Worm (Caenorhabditis elegans): Measurements from ENCODE around the gene pdi-6.

pdi-6 gene

ce11 chrX:7085912-7086311 lies 17.5 kb upstream of the pdi-6 start, which contains the start of gene C36B7.4:
Gene C36B7.4, minus strand, starts transcription at chrX:7086012.
- TF ChIP-seq scrt-1 (GFP tag; IDR thresholded peaks at IDR 0.05) (no peak), ceh-36 (tag; optimal IDR thresholded peaks at IDR 0.05) (no peak), hnd-1 (tag; optimal IDR thresholded peaks at IDR 0.05) (no peak), tbx-37 (GFP tag; conservative IDR thresholded peaks at IDR 0.05) (no peak), B0310.2 (tag; optimal IDR thresholded peaks at IDR 0.05) (no peak), pes-1 (GFP tag; IDR thresholded peaks at IDR 0.05) (no peak), hmbx-1 (tag; optimal IDR thresholded peaks at IDR 0.05) (no peak), ets-7 (tag; optimal IDR thresholded peaks at IDR 0.05) (no peak), hmg-4 (GFP tag; optimal IDR thresholded peaks at IDR 0.05) (no peak), sea-1 (GFP tag; conservative IDR thresholded peaks at IDR 0.05) (no peak), flt-1 (GFP tag; IDR thresholded peaks at IDR 0.05) (no peak), aly-1 (tag; optimal IDR thresholded peaks at IDR 0.05) (no peak), F13C5.2 (tag; optimal IDR thresholded peaks at IDR 0.05) (no peak), tra-4 (tag; optimal IDR thresholded peaks at IDR 0.05) (no peak), ama-1 (optimal IDR thresholded peaks at IDR 0.05) (no peak), tbx-11 (GFP tag; IDR thresholded peaks at IDR 0.05) (no peak), ceh-13 (GFP tag; optimal IDR thresholded peaks at IDR 0.05) (no peak)

ce11 chrX:7085067-7085466 lies 16.7 kb upstream of the pdi-6 start, which contains the start of gene Y1B5A.1:
Gene Y1B5A.1, plus strand, starts transcription at chrX:7085367.
- TF ChIP-seq aly-1 (tag; optimal IDR thresholded peaks at IDR 0.05): no peak
- TF ChIP-seq sea-1 (GFP tag; conservative IDR thresholded peaks at IDR 0.05): no peak
- TF ChIP-seq B0310.2 (tag; optimal IDR thresholded peaks at IDR 0.05): no peak
- TF ChIP-seq pes-1 (GFP tag; IDR thresholded peaks at IDR 0.05): no peak
- no peak for TF ChIP-seq flt-1 (GFP tag; IDR thresholded peaks at IDR 0.05)
- no peak for TF ChIP-seq tbx-11 (GFP tag; IDR thresholded peaks at IDR 0.05)
- TF ChIP-seq ceh-36 (tag; optimal IDR thresholded peaks at IDR 0.05): no peak
- TF ChIP-seq hnd-1 (tag; optimal IDR thresholded peaks at IDR 0.05): no peak

DNA sequence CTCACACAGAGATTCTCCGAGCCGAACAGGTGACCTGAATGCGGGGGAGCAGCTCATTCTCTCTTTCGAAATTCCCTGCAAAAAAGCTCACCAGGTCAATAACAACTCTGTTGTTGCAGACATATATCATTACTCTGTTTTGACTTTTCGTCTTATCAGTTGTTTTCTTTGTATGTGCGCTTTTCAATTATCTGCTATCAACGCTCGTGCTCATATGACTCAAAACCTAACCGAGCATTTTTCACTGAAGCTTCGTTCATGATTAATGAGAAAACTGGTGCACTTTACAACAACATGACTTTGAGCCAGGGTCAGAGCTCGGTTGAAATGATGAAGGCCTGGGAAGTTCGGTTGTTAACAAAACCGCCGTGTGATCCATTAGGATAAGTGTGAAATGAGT lies 8.1 kb upstream of the pdi-6 start:
- TF ChIP-seq sea-1 (GFP tag; conservative IDR thresholded peaks at IDR 0.05) (no peak), ama-1 (optimal IDR thresholded peaks at IDR 0.05) (no peak), pes-1 (GFP tag; IDR thresholded peaks at IDR 0.05) (no peak), flt-1 (GFP tag; IDR thresholded peaks at IDR 0.05) (no peak), ceh-13 (GFP tag; optimal IDR thresholded peaks at IDR 0.05) (no peak), ets-7 (tag; optimal IDR thresholded peaks at IDR 0.05) (no peak), aly-1 (tag; optimal IDR thresholded peaks at IDR 0.05) (no peak), F13C5.2 (tag; optimal IDR thresholded peaks at IDR 0.05) (no peak), tra-4 (tag; optimal IDR thresholded peaks at IDR 0.05) (no peak), B0310.2 (tag; optimal IDR thresholded peaks at IDR 0.05) (no peak), hnd-1 (tag; optimal IDR thresholded peaks at IDR 0.05) (no peak), ceh-36 (tag; optimal IDR thresholded peaks at IDR 0.05) (no peak), hmbx-1 (tag; optimal IDR thresholded peaks at IDR 0.05) (no peak), tbx-11 (GFP tag; IDR thresholded peaks at IDR 0.05) (no peak), hmg-4 (GFP tag; optimal IDR thresholded peaks at IDR 0.05) (no peak)

DNA sequence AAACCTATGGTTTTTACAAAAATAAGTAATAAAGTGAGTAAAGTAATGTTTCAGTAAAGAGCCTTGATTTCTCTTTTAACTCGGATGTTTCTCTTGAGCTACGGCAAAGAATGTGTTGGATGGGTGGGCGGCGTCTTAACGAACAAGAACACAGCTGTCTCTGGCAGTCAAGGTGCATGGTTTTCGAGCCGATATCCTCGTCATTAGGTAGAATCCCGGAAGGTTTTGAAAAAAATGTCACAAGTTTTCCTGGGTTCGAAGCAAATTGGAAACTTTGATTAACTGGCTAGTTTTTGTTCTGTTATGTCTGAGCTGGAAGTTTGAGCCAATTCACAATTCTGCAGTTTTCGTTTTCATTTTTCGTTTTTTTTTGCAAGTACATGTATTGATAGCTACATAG lies 6.9 kb upstream of the pdi-6 start, which contains the start of gene B0403.6:
Gene B0403.6, minus strand, starts transcription at position 101 of the 400 bp plus-strand sequence.
- no peak for TF ChIP-seq flt-1 (GFP tag; IDR thresholded peaks at IDR 0.05)
- TF ChIP-seq scrt-1 (GFP tag; IDR thresholded peaks at IDR 0.05): no peak
- no peak for TF ChIP-seq ama-1 (optimal IDR thresholded peaks at IDR 0.05)
- TF ChIP-seq F13C5.2 (tag; optimal IDR thresholded peaks at IDR 0.05): no peak
- TF ChIP-seq tbx-37 (GFP tag; conservative IDR thresholded peaks at IDR 0.05): no peak

DNA sequence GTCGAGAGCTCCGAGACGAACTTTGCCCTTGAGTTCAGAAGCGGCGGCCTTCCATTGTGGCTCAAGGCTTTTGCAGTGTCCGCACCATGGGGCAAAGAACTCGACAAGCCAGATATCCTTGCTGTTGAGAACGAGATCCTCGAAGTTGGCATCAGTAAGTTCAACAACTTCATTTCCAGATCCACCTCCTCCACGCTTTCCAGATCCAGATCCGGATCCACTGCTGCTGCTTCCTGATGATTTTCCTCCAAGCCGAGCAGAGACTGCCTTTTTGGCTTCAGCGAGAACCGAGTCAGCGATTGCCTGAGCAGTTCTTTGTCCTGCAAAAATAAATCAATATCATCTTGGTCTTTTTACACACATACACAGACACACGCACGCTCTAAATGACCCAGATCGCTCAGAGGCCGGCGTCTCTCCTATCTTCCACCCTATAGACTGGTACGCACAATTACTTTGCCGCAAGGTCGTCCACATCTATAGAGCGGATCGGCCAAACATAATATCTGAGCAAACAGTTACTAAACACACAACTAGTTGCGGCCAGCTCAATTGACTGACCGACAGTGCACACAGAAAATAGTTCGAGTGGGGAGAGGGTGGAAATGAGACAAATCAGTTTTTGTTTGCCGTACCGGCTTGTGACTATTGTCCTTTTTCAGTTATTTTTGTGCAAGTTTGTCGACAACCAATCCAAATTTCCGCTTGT lies 959 bp downstream of the pdi-6 start:
- TF ChIP-seq ama-1 (optimal IDR thresholded peaks at IDR 0.05) (no peak), flt-1 (GFP tag; IDR thresholded peaks at IDR 0.05) (no peak), F13C5.2 (tag; optimal IDR thresholded peaks at IDR 0.05) (no peak), aly-1 (tag; optimal IDR thresholded peaks at IDR 0.05) (no peak), ceh-13 (GFP tag; optimal IDR thresholded peaks at IDR 0.05) (no peak)

DNA sequence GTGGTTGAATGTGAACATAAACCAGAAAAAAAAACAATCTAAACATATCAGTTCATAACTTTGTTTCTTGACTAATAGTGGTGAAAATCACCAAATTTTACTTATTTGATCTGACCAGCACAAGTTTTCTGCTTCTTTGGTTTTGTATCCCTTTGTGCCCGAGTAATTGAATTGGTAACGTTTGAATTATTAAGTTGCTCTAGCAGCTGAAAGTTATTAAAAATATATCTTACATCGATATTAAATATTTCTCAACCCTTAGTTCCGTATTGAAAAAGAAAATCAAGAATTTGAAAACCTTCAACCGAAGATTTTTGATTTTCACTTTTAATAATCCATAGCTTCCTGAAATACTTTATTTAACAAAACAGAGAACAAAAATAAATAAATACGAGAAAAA lies 2.4 kb downstream of the pdi-6 start:
- TF ChIP-seq aly-1 (tag; optimal IDR thresholded peaks at IDR 0.05) (no peak), ceh-36 (tag; optimal IDR thresholded peaks at IDR 0.05) (no peak), scrt-1 (GFP tag; IDR thresholded peaks at IDR 0.05) (no peak), tbx-37 (GFP tag; conservative IDR thresholded peaks at IDR 0.05) (no peak), B0310.2 (tag; optimal IDR thresholded peaks at IDR 0.05) (no peak), flt-1 (GFP tag; IDR thresholded peaks at IDR 0.05) (no peak), ama-1 (optimal IDR thresholded peaks at IDR 0.05) (no peak), tra-4 (tag; optimal IDR thresholded peaks at IDR 0.05) (no peak), pes-1 (GFP tag; IDR thresholded peaks at IDR 0.05) (no peak), hnd-1 (tag; optimal IDR thresholded peaks at IDR 0.05) (no peak), ets-7 (tag; optimal IDR thresholded peaks at IDR 0.05) (no peak), hmg-4 (GFP tag; optimal IDR thresholded peaks at IDR 0.05) (no peak), tbx-11 (GFP tag; IDR thresholded peaks at IDR 0.05) (no peak)

DNA sequence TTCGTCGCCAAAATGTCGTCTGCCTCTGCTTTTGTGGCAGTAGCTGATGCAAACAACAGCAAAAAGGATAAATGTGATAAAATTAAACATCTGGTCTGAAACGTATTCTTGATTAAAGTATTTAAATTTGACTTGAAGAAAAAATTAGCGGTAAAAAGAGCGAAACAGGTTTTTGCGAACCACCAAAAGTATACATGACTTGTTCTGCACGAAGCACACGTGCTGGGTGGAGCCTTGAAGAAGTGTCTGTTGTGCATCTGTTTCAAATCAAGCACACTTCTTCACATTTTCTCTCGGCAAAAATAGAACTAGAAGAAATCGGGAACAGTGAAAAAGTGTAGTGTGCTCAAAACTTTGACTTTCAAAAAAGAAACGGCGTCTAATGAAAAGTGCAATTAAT lies 5.1 kb downstream of the pdi-6 start, which contains the start of gene B0403.3:
Gene B0403.3, minus strand, starts transcription at position 101 of the 400 bp plus-strand sequence.
- TF ChIP-seq tbx-37 (GFP tag; conservative IDR thresholded peaks at IDR 0.05) (no peak), B0310.2 (tag; optimal IDR thresholded peaks at IDR 0.05) (no peak), hmg-4 (GFP tag; optimal IDR thresholded peaks at IDR 0.05) (no peak), ama-1 (optimal IDR thresholded peaks at IDR 0.05) (no peak), scrt-1 (GFP tag; IDR thresholded peaks at IDR 0.05) (no peak), flt-1 (GFP tag; IDR thresholded peaks at IDR 0.05) (no peak), tbx-11 (GFP tag; IDR thresholded peaks at IDR 0.05) (no peak), ets-7 (tag; optimal IDR thresholded peaks at IDR 0.05) (no peak), tra-4 (tag; optimal IDR thresholded peaks at IDR 0.05) (no peak), F13C5.2 (tag; optimal IDR thresholded peaks at IDR 0.05) (no peak), aly-1 (tag; optimal IDR thresholded peaks at IDR 0.05) (no peak), hnd-1 (tag; optimal IDR thresholded peaks at IDR 0.05) (no peak), pes-1 (GFP tag; IDR thresholded peaks at IDR 0.05) (no peak), ceh-13 (GFP tag; optimal IDR thresholded peaks at IDR 0.05) (no peak), sea-1 (GFP tag; conservative IDR thresholded peaks at IDR 0.05) (no peak)
